Worm (Caenorhabditis elegans) whole organism, early embryonic: ENCODE results near the gene frk-1.

Experiments used
- B0310.2 ChIP-seq: sonication (generic microtip); optimal IDR thresholded peaks from 2 replicates; lab custom pipeline; 2016; ENCODE audit warnings: mild to moderate bottlenecking, missing genetic modification characterization, missing compliant biosample characterization
- aly-1 ChIP-seq: sonication (generic microtip); optimal IDR thresholded peaks from 2 replicates; lab custom pipeline; 2016; ENCODE audit warnings: missing genetic modification characterization, missing compliant biosample characterization
- ama-1 ChIP-seq: fragments of 150-350 bp; optimal IDR thresholded peaks from 2 replicates; lab custom pipeline; 2014
- ceh-36 ChIP-seq: sonication (generic microtip); optimal IDR thresholded peaks from 2 replicates; lab custom pipeline; 2016; ENCODE audit warnings: missing genetic modification characterization, inconsistent platforms, missing compliant biosample characterization
- ets-7 ChIP-seq: sonication (generic microtip); optimal IDR thresholded peaks from 2 replicates; lab custom pipeline; 2016; ENCODE audit warnings: missing genotype, missing genetic modification characterization, missing compliant biosample characterization
- scrt-1 ChIP-seq: fragments of 200-800 bp; sonication (Bioruptor generic); IDR thresholded peaks from 2 replicates; pipeline ENCODE4 v1.3.6; 2022; ENCODE audit warnings: missing genetic modification characterization, missing compliant biosample characterization
- sea-1 ChIP-seq: fragments of 200-800 bp; sonication (Bioruptor generic); conservative IDR thresholded peaks from 2 replicates; pipeline ENCODE4 v1.3.6; 2022; ENCODE audit warnings: missing genetic modification characterization, missing compliant biosample characterization
- tbx-11 ChIP-seq: fragments of 200-800 bp; sonication (Bioruptor generic); IDR thresholded peaks from 2 replicates; pipeline ENCODE4 v1.3.6; 2022; ENCODE audit warnings: missing genetic modification characterization, missing compliant biosample characterization

- TF ChIP-seq aly-1 (no peak), sea-1 (GFP tag; lab: Robert Waterston, UW) (no peak), tbx-11 (GFP tag; lab: Robert Waterston, UW) (no peak), ceh-36 (tag; lab: Kevin White, UChicago) (no peak), scrt-1 (GFP tag; lab: Robert Waterston, UW) (no peak), ama-1 (lab: Kevin White, UChicago) (no peak), ets-7 (tag; lab: Kevin White, UChicago) (no peak), B0310.2 (no peak)
These were observed 32.9 kb downstream of the frk-1 start, which contains the start of gene W01B6.5 for ce11 chrIV:10075899-10076298.
